Fruit fly (Drosophila melanogaster) whole organism, embryonic: ENCODE data around the gene CG43999.
A peak's percentile ranks its signal among the peaks of the same experiment; 100 is the strongest.

Source experiments
- Antp ChIP-seq: fragments of 200-800 bp; sonication (Bioruptor generic); optimal IDR thresholded peaks from 3 replicates; lab custom pipeline; 2016; ENCODE audit warnings: missing biosample characterization, missing genetic modification characterization
- B-H1 ChIP-seq: fragments of 200-800 bp; sonication (Bioruptor generic); IDR thresholded peaks from 3 replicates; pipeline ENCODE4 v1.3.6; 2022; ENCODE audit warnings: missing biosample characterization, missing genetic modification characterization
- CG1024 ChIP-seq: fragments of 200-800 bp; sonication (Bioruptor generic); IDR thresholded peaks from 2 replicates; pipeline ENCODE4 v1.3.6; 2022; ENCODE audit warnings: missing biosample characterization, missing genetic modification characterization
- CG10321 ChIP-seq: fragments of 200-800 bp; sonication (Bioruptor generic); IDR thresholded peaks from 2 replicates; pipeline ENCODE4 v1.3.6; 2022; ENCODE audit warnings: missing biosample characterization, missing genetic modification characterization
- CG11696 ChIP-seq: fragments of 200-800 bp; sonication (Bioruptor generic); IDR thresholded peaks from 2 replicates; pipeline ENCODE4 v1.3.6; 2022; ENCODE audit warnings: missing biosample characterization, missing genetic modification characterization
- CG12299 ChIP-seq: fragments of 200-800 bp; sonication (Bioruptor generic); optimal IDR thresholded peaks from 2 replicates; lab custom pipeline; 2018; ENCODE audit warnings: missing biosample characterization, mild to moderate bottlenecking, missing genetic modification characterization
- CG13287 ChIP-seq: fragments of 200-800 bp; sonication (Bioruptor generic); IDR thresholded peaks from 2 replicates; pipeline ENCODE4 v1.3.6; 2022; ENCODE audit warnings: missing biosample characterization, missing genetic modification characterization; ENCODE audit not compliant: partially characterized antibody
- CG13894 ChIP-seq: fragments of 200-800 bp; sonication (Bioruptor generic); optimal IDR thresholded peaks from 3 replicates; lab custom pipeline; 2018; ENCODE audit warnings: missing biosample characterization, mild to moderate bottlenecking, missing genetic modification characterization, moderate library complexity
- CG1602 ChIP-seq: fragments of 200-800 bp; sonication (Bioruptor generic); optimal IDR thresholded peaks from 3 replicates; lab custom pipeline; 2016; ENCODE audit warnings: missing biosample characterization, missing genetic modification characterization
- CG1603 ChIP-seq: fragments of 200-800 bp; sonication (Bioruptor generic); optimal IDR thresholded peaks from 2 replicates; lab custom pipeline; 2019; ENCODE audit warnings: missing biosample characterization, mild to moderate bottlenecking, missing genetic modification characterization, moderate library complexity
- CG17186 ChIP-seq: fragments of 200-800 bp; sonication (Bioruptor generic); optimal IDR thresholded peaks from 3 replicates; lab custom pipeline; 2017; ENCODE audit warnings: missing biosample characterization, missing genetic modification reagents, missing genetic modification characterization
- CG17328 ChIP-seq: fragments of 200-800 bp; sonication (Bioruptor generic); IDR thresholded peaks from 2 replicates; pipeline ENCODE4 v1.3.6; 2022; ENCODE audit warnings: missing biosample characterization, missing genetic modification characterization
- CG17385 ChIP-seq: fragments of 200-800 bp; sonication (Bioruptor generic); optimal IDR thresholded peaks from 3 replicates; lab custom pipeline; 2018; ENCODE audit warnings: missing biosample characterization, mild to moderate bottlenecking, missing genetic modification characterization
- CG17568 ChIP-seq: fragments of 200-800 bp; sonication (Bioruptor generic); optimal IDR thresholded peaks from 2 replicates; lab custom pipeline; 2018; ENCODE audit warnings: missing biosample characterization, mild to moderate bottlenecking, missing genetic modification characterization, moderate library complexity
- CG18011 ChIP-seq: fragments of 200-800 bp; sonication (Bioruptor generic); optimal IDR thresholded peaks from 2 replicates; lab custom pipeline; 2017; ENCODE audit warnings: missing biosample characterization, missing genetic modification characterization, mild to moderate bottlenecking, moderate library complexity, missing genotype
- CG1832 ChIP-seq: fragments of 200-800 bp; sonication (Bioruptor generic); optimal IDR thresholded peaks from 2 replicates; lab custom pipeline; 2017; ENCODE audit warnings: missing biosample characterization, mild to moderate bottlenecking, missing genetic modification characterization, inconsistent platforms
- CG2120 ChIP-seq: fragments of 200-800 bp; sonication (Bioruptor generic); optimal IDR thresholded peaks from 3 replicates; lab custom pipeline; 2016; ENCODE audit warnings: missing biosample characterization, missing genetic modification characterization
- CG2875 ChIP-seq: fragments of 200-800 bp; sonication (Bioruptor generic); optimal IDR thresholded peaks from 2 replicates; lab custom pipeline; 2017; ENCODE audit warnings: missing biosample characterization, mild to moderate bottlenecking, missing genetic modification characterization, missing genetic modification reagents
- CG3281 ChIP-seq: fragments of 200-800 bp; sonication (Bioruptor generic); optimal IDR thresholded peaks from 3 replicates; lab custom pipeline; 2017; ENCODE audit warnings: missing biosample characterization, mild to moderate bottlenecking, missing genetic modification characterization
- CG33213 ChIP-seq: fragments of 200-800 bp; sonication (Bioruptor generic); optimal IDR thresholded peaks from 3 replicates; lab custom pipeline; 2016; ENCODE audit warnings: missing biosample characterization, missing genetic modification characterization
- CG4282 ChIP-seq: fragments of 200-800 bp; sonication (Bioruptor generic); optimal IDR thresholded peaks from 2 replicates; lab custom pipeline; 2016; ENCODE audit warnings: missing biosample characterization, missing genetic modification characterization
- CG4360 ChIP-seq: fragments of 200-800 bp; sonication (Bioruptor generic); IDR thresholded peaks from 2 replicates; pipeline ENCODE4 v1.3.6; 2022; ENCODE audit warnings: missing biosample characterization, missing genetic modification characterization
- CG4617 ChIP-seq: fragments of 200-800 bp; sonication (Bioruptor generic); optimal IDR thresholded peaks from 3 replicates; lab custom pipeline; 2016; ENCODE audit warnings: missing biosample characterization, missing genetic modification characterization, borderline replicate concordance
- CG7357 ChIP-seq: fragments of 200-800 bp; sonication (Bioruptor generic); IDR thresholded peaks from 3 replicates; pipeline ENCODE4 v1.3.6; 2022; ENCODE audit warnings: missing biosample characterization, missing genetic modification characterization
- CG7786 ChIP-seq: fragments of 200-800 bp; sonication (Bioruptor generic); optimal IDR thresholded peaks from 2 replicates; lab custom pipeline; 2016; ENCODE audit warnings: missing biosample characterization, missing genetic modification characterization
- CG8388 ChIP-seq: fragments of 200-800 bp; sonication (Bioruptor generic); optimal IDR thresholded peaks from 2 replicates; lab custom pipeline; 2019; ENCODE audit warnings: missing biosample characterization, mild to moderate bottlenecking, missing genetic modification characterization, moderate library complexity
- E2f2 ChIP-seq: fragments of 200-800 bp; sonication (Bioruptor generic); IDR thresholded peaks from 2 replicates; pipeline ENCODE4 v1.3.6; 2022; ENCODE audit warnings: missing biosample characterization, missing genetic modification characterization
- Ets65A ChIP-seq: fragments of 200-800 bp; sonication (Bioruptor generic); peaks from one replicate; lab custom pipeline; 2016; ENCODE audit warnings: missing biosample characterization, missing genetic modification characterization
- Ets97D ChIP-seq: fragments of 200-800 bp; sonication (Bioruptor generic); optimal IDR thresholded peaks from 3 replicates; lab custom pipeline; 2016; ENCODE audit warnings: missing biosample characterization, missing genetic modification characterization
- Hand ChIP-seq: fragments of 200-800 bp; sonication (Bioruptor generic); optimal IDR thresholded peaks from 2 replicates; lab custom pipeline; 2017; ENCODE audit warnings: mild to moderate bottlenecking, missing biosample characterization, missing genetic modification reagents, missing genetic modification characterization
- Hmx ChIP-seq: fragments of 200-800 bp; sonication (Bioruptor generic); optimal IDR thresholded peaks from 2 replicates; lab custom pipeline; 2016; ENCODE audit warnings: missing biosample characterization, missing genetic modification characterization
- MTF-1 ChIP-seq: fragments of 200-800 bp; sonication (Bioruptor generic); optimal IDR thresholded peaks from 2 replicates; lab custom pipeline; 2018; ENCODE audit warnings: missing biosample characterization, mild to moderate bottlenecking, missing genetic modification characterization, borderline replicate concordance
- Max ChIP-seq: fragments of 200-800 bp; sonication (Bioruptor generic); optimal IDR thresholded peaks from 2 replicates; lab custom pipeline; 2016; ENCODE audit warnings: missing biosample characterization, mild to moderate bottlenecking, missing genetic modification characterization
- Myb ChIP-seq: fragments of 200-800 bp; sonication (Bioruptor generic); optimal IDR thresholded peaks from 2 replicates; lab custom pipeline; 2016; ENCODE audit warnings: missing biosample characterization, missing genetic modification characterization
- Nf-YB ChIP-seq: fragments of 200-800 bp; sonication (Bioruptor generic); optimal IDR thresholded peaks from 3 replicates; lab custom pipeline; 2019; ENCODE audit warnings: missing biosample characterization, mild to moderate bottlenecking, missing genetic modification characterization, moderate library complexity
- Nf-YC ChIP-seq: fragments of 200-800 bp; optimal IDR thresholded peaks from 3 replicates; lab custom pipeline; 2019; ENCODE audit warnings: missing biosample characterization, mild to moderate bottlenecking, missing genetic modification characterization, moderate library complexity
- Ptx1 ChIP-seq: fragments of 200-800 bp; sonication (Bioruptor generic); IDR thresholded peaks from 2 replicates; pipeline ENCODE4 v1.3.6; 2022; ENCODE audit warnings: missing biosample characterization, missing genetic modification characterization
- Tbp ChIP-seq: fragments of >200 bp; optimal IDR thresholded peaks from 2 replicates; lab custom pipeline; 2018; ENCODE audit warnings: missing biosample characterization, missing genetic modification characterization
- ap ChIP-seq: fragments of 200-800 bp; sonication (Bioruptor generic); IDR thresholded peaks from 2 replicates; pipeline ENCODE4 v1.3.6; 2022; ENCODE audit warnings: missing biosample characterization, missing genetic modification characterization
- ash1 ChIP-seq: fragments of 200-800 bp; sonication (Bioruptor generic); optimal IDR thresholded peaks from 2 replicates; lab custom pipeline; 2018; ENCODE audit warnings: missing biosample characterization, mild to moderate bottlenecking, missing genetic modification characterization
- az2 ChIP-seq: fragments of 200-800 bp; sonication (Bioruptor generic); optimal IDR thresholded peaks from 3 replicates; lab custom pipeline; 2016; ENCODE audit warnings: missing biosample characterization, missing genetic modification characterization
- bab2 ChIP-seq: fragments of 200-800 bp; sonication (Bioruptor generic); optimal IDR thresholded peaks from 2 replicates; lab custom pipeline; 2016; ENCODE audit warnings: missing biosample characterization, missing genetic modification characterization
- cad ChIP-seq: fragments of >200 bp; optimal IDR thresholded peaks from 2 replicates; lab custom pipeline; 2017; ENCODE audit warnings: missing biosample characterization, missing genetic modification characterization
- fd102C ChIP-seq: fragments of 200-800 bp; sonication (Bioruptor generic); optimal IDR thresholded peaks from 2 replicates; lab custom pipeline; 2018; ENCODE audit warnings: missing biosample characterization, mild to moderate bottlenecking, missing genetic modification characterization, moderate library complexity
- gcm ChIP-seq: fragments of 200-800 bp; sonication (Bioruptor generic); optimal IDR thresholded peaks from 2 replicates; lab custom pipeline; 2019; ENCODE audit warnings: missing biosample characterization, mild to moderate bottlenecking, missing genetic modification characterization, moderate library complexity
- grn ChIP-seq: fragments of 200-800 bp; sonication (Bioruptor generic); optimal IDR thresholded peaks from 3 replicates; lab custom pipeline; 2017; ENCODE audit warnings: missing biosample characterization, missing genetic modification characterization
- nau ChIP-seq: fragments of 200-800 bp; sonication (Bioruptor generic); optimal IDR thresholded peaks from 3 replicates; lab custom pipeline; 2017; ENCODE audit warnings: missing biosample characterization, mild to moderate bottlenecking, missing genetic modification characterization, missing genetic modification reagents
- pzg ChIP-seq: fragments of 200-800 bp; sonication (Bioruptor generic); optimal IDR thresholded peaks from 3 replicates; lab custom pipeline; 2018; ENCODE audit warnings: missing biosample characterization, mild to moderate bottlenecking, missing genetic modification characterization, moderate library complexity
- run ChIP-seq: fragments of 200-800 bp; sonication (Bioruptor generic); optimal IDR thresholded peaks from 3 replicates; lab custom pipeline; 2018; ENCODE audit warnings: missing biosample characterization, mild to moderate bottlenecking, missing genetic modification characterization
- schlank ChIP-seq: fragments of 200-800 bp; sonication (Bioruptor generic); optimal IDR thresholded peaks from 2 replicates; lab custom pipeline; 2018; ENCODE audit warnings: missing biosample characterization, mild to moderate bottlenecking, missing genetic modification characterization
- sens ChIP-seq: fragments of 200-800 bp; sonication (Bioruptor generic); peaks from one replicate; lab custom pipeline; 2016; ENCODE audit warnings: missing biosample characterization, missing genetic modification characterization
- tap ChIP-seq: fragments of 200-800 bp; optimal IDR thresholded peaks from 3 replicates; lab custom pipeline; 2019; ENCODE audit warnings: missing biosample characterization, mild to moderate bottlenecking, missing genetic modification characterization, moderate library complexity
- vfl ChIP-seq: fragments of 200-800 bp; sonication (Bioruptor generic); optimal IDR thresholded peaks from 2 replicates; lab custom pipeline; 2016; ENCODE audit warnings: missing biosample characterization, missing genetic modification characterization

CG43999 gene

dm6 chr3R:23947002-23947401 lies 18.2 kb upstream of the CG43999 start (continued):
- TF ChIP-seq tap (tag; lab: Kevin White, UChicago) (peak; percentile 12), pzg (no peak), CG17328 (GFP tag; lab: Robert Waterston, UW) (no peak), CG33213 (no peak), MTF-1 (GFP tag; lab: Kevin White, UChicago) (peak; percentile 24), vfl (GFP tag; lab: Kevin White, UChicago) (no peak), grn (no peak), schlank (tag; lab: Kevin White, UChicago) (no peak), CG3281 (GFP tag; lab: Kevin White, UChicago) (no peak), bab2 (no peak), Nf-YC (no peak), Antp (no peak), CG1832 (GFP tag; lab: Kevin White, UChicago) (no peak), CG17385 (GFP tag; lab: Kevin White, UChicago) (peak; percentile 19), CG1603 (tag; lab: Kevin White, UChicago) (peak; percentile 34), fd102C (no peak), ash1 (no peak), nau (GFP tag; lab: Kevin White, UChicago) (no peak), CG17186 (no peak), az2 (GFP tag; lab: Kevin White, UChicago) (no peak), run (peak; percentile 7), Max (GFP tag; lab: Kevin White, UChicago) (no peak), Myb (no peak), CG4617 (GFP tag; lab: Kevin White, UChicago) (no peak), CG7357 (GFP tag; lab: Robert Waterston, UW) (no peak), Hmx (GFP tag; lab: Kevin White, UChicago) (no peak), Ptx1 (GFP tag; lab: Robert Waterston, UW) (no peak), CG13894 (tag; lab: Kevin White, UChicago) (no peak), E2f2 (GFP tag; lab: Robert Waterston, UW) (no peak), CG7786 (GFP tag; lab: Kevin White, UChicago) (no peak), Tbp (GFP tag; lab: Kevin White, UChicago) (no peak), CG2120 (GFP tag; lab: Kevin White, UChicago) (no peak), gcm (GFP tag; lab: Kevin White, UChicago) (no peak), CG4360 (GFP tag; lab: Robert Waterston, UW) (no peak), CG2875 (GFP tag; lab: Kevin White, UChicago) (peak; percentile 43), cad (no peak), CG10321 (GFP tag; lab: Robert Waterston, UW) (no peak), Ets97D (no peak), CG8388 (GFP tag; lab: Kevin White, UChicago) (no peak), B-H1 (GFP tag; lab: Robert Waterston, UW) (no peak), CG11696 (GFP tag; lab: Robert Waterston, UW) (no peak), CG1024 (GFP tag; lab: Robert Waterston, UW) (no peak), CG12299 (no peak), CG1602 (no peak), CG18011 (no peak), Hand (GFP tag; lab: Kevin White, UChicago) (no peak), CG4282 (GFP tag; lab: Kevin White, UChicago) (no peak), CG13287 (GFP tag; lab: Robert Waterston, UW) (no peak), ap (GFP tag; lab: Robert Waterston, UW) (no peak), Ets65A (GFP tag; lab: Kevin White, UChicago) (no peak), CG17568 (peak; percentile 47), sens (GFP tag; lab: Kevin White, UChicago) (no peak), Nf-YB (GFP tag; lab: Kevin White, UChicago) (no peak)
